Worm (Caenorhabditis elegans): ENCODE results near the gene nhr-94.

DNA sequence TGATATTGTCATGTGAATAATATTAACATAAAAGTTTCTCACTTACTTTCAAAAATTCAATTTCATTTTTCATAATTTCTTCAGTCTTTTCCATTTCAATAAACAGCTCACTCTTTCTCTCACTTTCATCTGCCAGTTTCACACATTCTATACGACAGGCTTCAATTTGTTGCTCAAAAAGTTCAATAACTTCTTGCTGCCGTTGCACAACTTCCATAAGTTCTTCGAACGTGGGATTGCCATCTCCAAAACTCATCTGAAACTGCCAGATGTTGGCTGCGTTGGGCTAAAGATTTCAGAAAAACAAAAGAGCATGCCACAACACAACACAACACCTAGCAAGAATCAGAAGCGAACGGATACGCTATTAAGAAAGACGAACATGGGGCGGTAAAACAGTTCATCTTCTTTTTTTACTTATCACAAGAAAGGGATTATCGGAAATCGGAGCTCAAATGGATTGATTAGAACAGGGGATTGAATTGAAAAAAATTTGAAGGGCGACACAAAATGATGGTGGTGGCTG, 47.2 kb upstream of the nhr-94 start:
- no peak for TF ChIP-seq ets-4 (GFP tag; optimal IDR thresholded peaks at IDR 0.05)
- no peak for TF ChIP-seq snpc-1.3 (tag; optimal IDR thresholded peaks at IDR 0.05; ENCODE audit: insufficient read depth)
- TF ChIP-seq repo-1 (tag; optimal IDR thresholded peaks at IDR 0.05) = no peak
- TF ChIP-seq tbx-9 (tag; optimal IDR thresholded peaks at IDR 0.05; ENCODE audit: borderline replicate concordance) = no peak
- TF ChIP-seq B0035.1 (tag; optimal IDR thresholded peaks at IDR 0.05) = no peak
- no peak for TF ChIP-seq nhr-27 (tag; optimal IDR thresholded peaks at IDR 0.05)

All from whole organism, young adult.